Worm (Caenorhabditis elegans) whole organism, early embryonic: ENCODE data around the gene his-32.

Source experiments
- B0310.2 ChIP-seq: sonication (generic microtip); optimal IDR thresholded peaks from 2 replicates; lab custom pipeline; 2016; ENCODE audit warnings: mild to moderate bottlenecking, missing genetic modification characterization, missing compliant biosample characterization
- F13C5.2 ChIP-seq: sonication (generic microtip); optimal IDR thresholded peaks from 2 replicates; lab custom pipeline; 2017; ENCODE audit warnings: mild to moderate bottlenecking, missing genetic modification characterization, inconsistent platforms, missing compliant biosample characterization
- aly-1 ChIP-seq: sonication (generic microtip); optimal IDR thresholded peaks from 2 replicates; lab custom pipeline; 2016; ENCODE audit warnings: missing genetic modification characterization, missing compliant biosample characterization
- ama-1 ChIP-seq: fragments of 150-350 bp; optimal IDR thresholded peaks from 2 replicates; lab custom pipeline; 2014
- ceh-13 ChIP-seq: fragments of 200-800 bp; sonication (Bioruptor generic); optimal IDR thresholded peaks from 2 replicates; lab custom pipeline; 2018; ENCODE audit warnings: mild to moderate bottlenecking, missing genetic modification characterization, missing compliant biosample characterization
- ceh-36 ChIP-seq: sonication (generic microtip); optimal IDR thresholded peaks from 2 replicates; lab custom pipeline; 2016; ENCODE audit warnings: missing genetic modification characterization, inconsistent platforms, missing compliant biosample characterization
- hmbx-1 ChIP-seq: sonication (generic microtip); optimal IDR thresholded peaks from 2 replicates; lab custom pipeline; 2016; ENCODE audit warnings: mild to moderate bottlenecking, missing genetic modification characterization, missing compliant biosample characterization
- hnd-1 ChIP-seq: sonication (generic microtip); optimal IDR thresholded peaks from 2 replicates; lab custom pipeline; 2016; ENCODE audit warnings: missing genetic modification characterization, missing compliant biosample characterization
- sea-1 ChIP-seq: fragments of 200-800 bp; sonication (Bioruptor generic); conservative IDR thresholded peaks from 2 replicates; pipeline ENCODE4 v1.3.6; 2022; ENCODE audit warnings: missing genetic modification characterization, missing compliant biosample characterization
- tbx-11 ChIP-seq: fragments of 200-800 bp; sonication (Bioruptor generic); IDR thresholded peaks from 2 replicates; pipeline ENCODE4 v1.3.6; 2022; ENCODE audit warnings: missing genetic modification characterization, missing compliant biosample characterization
- tra-4 ChIP-seq: sonication (generic microtip); optimal IDR thresholded peaks from 2 replicates; lab custom pipeline; 2017; ENCODE audit warnings: missing genetic modification characterization, missing compliant biosample characterization

ce11 chrIV:8359716-8360407 lies 25.8 kb downstream of the his-32 start, which contains the start of gene D2096.5:
- TF ChIP-seq F13C5.2 (tag; lab: Kevin White, UChicago) (no peak), sea-1 (no peak), ama-1 (lab: Kevin White, UChicago) (no peak), hmbx-1 (tag; lab: Kevin White, UChicago) (no peak), hnd-1 (tag; lab: Kevin White, UChicago) (no peak), aly-1 (tag; lab: Kevin White, UChicago) (no peak), tra-4 (tag; lab: Kevin White, UChicago) (no peak), B0310.2 (tag; lab: Kevin White, UChicago) (no peak), ceh-13 (no peak), tbx-11 (no peak), ceh-36 (no peak)
